Worm (Caenorhabditis elegans): ENCODE results near the gene srxa-8.
A peak's percentile ranks its signal among the peaks of the same experiment; 100 is the strongest.

The srxa-8 gene

ce11 chrX:13284091-13284490 is 24.6 kb downstream of the srxa-8 start, which contains the start of gene cyp-14A4:
TSS of gene cyp-14A4 (minus strand) at chrX:13284197.
- TF ChIP-seq ceh-82 (tag; optimal IDR thresholded peaks at IDR 0.05): no peak
- TF ChIP-seq nhr-21 (tag; optimal IDR thresholded peaks at IDR 0.05): no peak
- TF ChIP-seq ztf-4 (tag; optimal IDR thresholded peaks at IDR 0.05): no peak

- TF ChIP-seq ama-1 (optimal IDR thresholded peaks at IDR 0.05): no peak
- peak; percentile 19 for TF ChIP-seq sma-9 (GFP tag; optimal IDR thresholded peaks at IDR 0.05)
- TF ChIP-seq sma-9 (tag; optimal IDR thresholded peaks at IDR 0.05): no peak
- TF ChIP-seq nhr-12 (tag; optimal IDR thresholded peaks at IDR 0.05): no peak
- no peak for TF ChIP-seq egl-27 (tag; optimal IDR thresholded peaks at IDR 0.05)
- no peak for TF ChIP-seq R02D3.7 (tag; optimal IDR thresholded peaks at IDR 0.05)
- TF ChIP-seq aly-2 (tag; optimal IDR thresholded peaks at IDR 0.05): no peak
- no peak for TF ChIP-seq nhr-77 (tag; optimal IDR thresholded peaks at IDR 0.05)
- TF ChIP-seq alr-1 (tag; optimal IDR thresholded peaks at IDR 0.05): no peak
- TF ChIP-seq nhr-21 (tag; optimal IDR thresholded peaks at IDR 0.05): peak; percentile 1
- TF ChIP-seq dmd-4 (tag; optimal IDR thresholded peaks at IDR 0.05): no peak
- TF ChIP-seq gmeb-1 (tag; optimal IDR thresholded peaks at IDR 0.05): no peak
- no peak for TF ChIP-seq skn-1 (tag; optimal IDR thresholded peaks at IDR 0.05)
- no peak for TF ChIP-seq sma-3 (GFP tag; optimal IDR thresholded peaks at IDR 0.05)
- TF ChIP-seq nhr-23 (tag; optimal IDR thresholded peaks at IDR 0.05): no peak
- no peak for TF ChIP-seq ztf-1 (GFP tag; conservative IDR thresholded peaks at IDR 0.05)
- TF ChIP-seq ztf-11 (tag; optimal IDR thresholded peaks at IDR 0.05): no peak
- peak; percentile 7 for TF ChIP-seq crh-2 (tag; optimal IDR thresholded peaks at IDR 0.05)
- no peak for TF ChIP-seq mab-5 (tag; optimal IDR thresholded peaks at IDR 0.05)
Observed at ce11 chrX:13283462-13283861, 25.2 kb downstream of the srxa-8 start.

- TF ChIP-seq lin-39 (tag; optimal IDR thresholded peaks at IDR 0.05): no peak
Observed at ce11 chrX:13278876-13279275, 29.8 kb downstream of the srxa-8 start, which contains the start of gene phf-33. TSS of gene phf-33 (minus strand) at chrX:13278976.

ce11 chrX:13274102-13274501 is 34.5 kb downstream of the srxa-8 start, which contains the start of gene cyp-14A3:
TSS of gene cyp-14A3 (minus strand) at chrX:13274202.
- TF ChIP-seq zag-1 (tag; optimal IDR thresholded peaks at IDR 0.05): no peak
- no peak for TF ChIP-seq nhr-25 (tag; optimal IDR thresholded peaks at IDR 0.05)
- TF ChIP-seq C34F6.9 (tag; optimal IDR thresholded peaks at IDR 0.05): no peak
- no peak for TF ChIP-seq ztf-11 (tag; optimal IDR thresholded peaks at IDR 0.05)
- TF ChIP-seq Y55F3AM.14 (GFP tag; optimal IDR thresholded peaks at IDR 0.05): no peak
- no peak for TF ChIP-seq fos-1 (tag; optimal IDR thresholded peaks at IDR 0.05)
- no peak for TF ChIP-seq mbf-1 (tag; optimal IDR thresholded peaks at IDR 0.05)
- no peak for TF ChIP-seq nhr-237 (tag; optimal IDR thresholded peaks at IDR 0.05)
- TF ChIP-seq nhr-11 (tag; optimal IDR thresholded peaks at IDR 0.05): no peak
- TF ChIP-seq unc-39 (tag; optimal IDR thresholded peaks at IDR 0.05): no peak
- TF ChIP-seq alr-1 (tag; optimal IDR thresholded peaks at IDR 0.05): no peak
- TF ChIP-seq blmp-1 (tag; optimal IDR thresholded peaks at IDR 0.05; ENCODE audit: insufficient read depth): no peak
- TF ChIP-seq ztf-4 (tag; optimal IDR thresholded peaks at IDR 0.05): no peak
- no peak for TF ChIP-seq nhr-77 (tag; optimal IDR thresholded peaks at IDR 0.05)
- no peak for TF ChIP-seq dmd-4 (tag; optimal IDR thresholded peaks at IDR 0.05)
- no peak for TF ChIP-seq ceh-16 (tag; optimal IDR thresholded peaks at IDR 0.05)
- TF ChIP-seq sma-3 (GFP tag; optimal IDR thresholded peaks at IDR 0.05): no peak
- no peak for TF ChIP-seq nhr-21 (tag; optimal IDR thresholded peaks at IDR 0.05)

- TF ChIP-seq snpc-4 (tag; optimal IDR thresholded peaks at IDR 0.05): no peak
- TF ChIP-seq ztf-1 (GFP tag; conservative IDR thresholded peaks at IDR 0.05): no peak
- no peak for TF ChIP-seq ztf-11 (tag; optimal IDR thresholded peaks at IDR 0.05)
- TF ChIP-seq nhr-21 (tag; optimal IDR thresholded peaks at IDR 0.05): no peak
- TF ChIP-seq sem-4 (tag; optimal IDR thresholded peaks at IDR 0.05): no peak
- TF ChIP-seq nhr-10 (tag; optimal IDR thresholded peaks at IDR 0.05): no peak
- no peak for TF ChIP-seq unc-39 (tag; optimal IDR thresholded peaks at IDR 0.05)
- TF ChIP-seq dmd-4 (tag; optimal IDR thresholded peaks at IDR 0.05): no peak
- TF ChIP-seq ZK546.5 (tag; optimal IDR thresholded peaks at IDR 0.05): no peak
Observed at ce11 chrX:13269586-13269985, 39.1 kb downstream of the srxa-8 start, which contains the start of gene cyp-14A2. TSS of gene cyp-14A2 (minus strand) at chrX:13269686.

All from whole organism, L2 larva.